Fruit fly (Drosophila melanogaster) whole organism, embryonic: ENCODE data around the gene Hsp22.

ENCODE experiments used
- ATbp ChIP-seq: fragments of 200-800 bp; sonication (Bioruptor generic); optimal IDR thresholded peaks from 2 replicates; lab custom pipeline; 2017; ENCODE audit warnings: missing biosample characterization, mild to moderate bottlenecking, missing genetic modification characterization, missing genetic modification reagents
- Atf3 ChIP-seq: fragments of 200-800 bp; sonication (Bioruptor generic); optimal IDR thresholded peaks from 3 replicates; lab custom pipeline; 2016; ENCODE audit warnings: missing biosample characterization, missing genetic modification characterization
- Awh ChIP-seq: fragments of 200-800 bp; sonication (Bioruptor generic); IDR thresholded peaks from 2 replicates; pipeline ENCODE4, ENCODE4 v1.3.6; 2022; ENCODE audit warnings: missing biosample characterization, missing genetic modification characterization
- CG11085 ChIP-seq: fragments of 200-800 bp; sonication (Bioruptor generic); IDR thresholded peaks from 2 replicates; pipeline ENCODE4 v1.3.6; 2022; ENCODE audit warnings: missing biosample characterization, missing genetic modification characterization
- CG12104 ChIP-seq: fragments of 200-800 bp; sonication (Bioruptor generic); optimal IDR thresholded peaks from 3 replicates; lab custom pipeline; 2016; ENCODE audit warnings: missing biosample characterization, missing genetic modification characterization
- CG13775 ChIP-seq: fragments of 200-800 bp; sonication (Bioruptor generic); optimal IDR thresholded peaks from 3 replicates; lab custom pipeline; 2017; ENCODE audit warnings: missing biosample characterization, mild to moderate bottlenecking, missing genetic modification characterization
- CG14860 ChIP-seq: fragments of 200-800 bp; sonication (Bioruptor generic); IDR thresholded peaks from 3 replicates; pipeline ENCODE4 v1.3.6; 2022; ENCODE audit warnings: missing biosample characterization, missing genetic modification characterization; ENCODE audit not compliant: partially characterized antibody
- CG15073 ChIP-seq: fragments of 200-800 bp; sonication (Bioruptor generic); optimal IDR thresholded peaks from 2 replicates; lab custom pipeline; 2016; ENCODE audit warnings: missing biosample characterization, missing genetic modification characterization
- CG17385 ChIP-seq: fragments of 200-800 bp; sonication (Bioruptor generic); optimal IDR thresholded peaks from 3 replicates; lab custom pipeline; 2018; ENCODE audit warnings: missing biosample characterization, mild to moderate bottlenecking, missing genetic modification characterization
- CG18619 ChIP-seq: fragments of 200-800 bp; sonication (Bioruptor generic); optimal IDR thresholded peaks from 3 replicates; lab custom pipeline; 2017; ENCODE audit warnings: missing biosample characterization, mild to moderate bottlenecking, missing genetic modification characterization
- CG2129 ChIP-seq: fragments of 200-800 bp; sonication (Bioruptor generic); IDR thresholded peaks from 2 replicates; pipeline ENCODE4 v1.3.6; 2022; ENCODE audit warnings: missing biosample characterization, missing genetic modification characterization; ENCODE audit not compliant: partially characterized antibody
- CG4730 ChIP-seq: fragments of 200-800 bp; sonication (Bioruptor generic); IDR thresholded peaks from 2 replicates; pipeline ENCODE4 v1.3.6; 2022; ENCODE audit warnings: missing biosample characterization, missing genetic modification characterization
- CG4854 ChIP-seq: fragments of 200-800 bp; sonication (Bioruptor generic); optimal IDR thresholded peaks from 2 replicates; lab custom pipeline; 2016; ENCODE audit warnings: missing biosample characterization, missing genetic modification characterization, inconsistent platforms
- CG5953 ChIP-seq: fragments of 200-800 bp; sonication (Bioruptor generic); IDR thresholded peaks from 2 replicates; pipeline ENCODE4 v1.3.6; 2022; ENCODE audit warnings: missing biosample characterization, missing genetic modification characterization
- CoRest ChIP-seq: fragments of 200-800 bp; sonication (Bioruptor generic); optimal IDR thresholded peaks from 3 replicates; lab custom pipeline; 2018; ENCODE audit warnings: missing biosample characterization, mild to moderate bottlenecking, missing genetic modification characterization, moderate library complexity
- Dref ChIP-seq: fragments of 200-800 bp; sonication (Bioruptor generic); IDR thresholded peaks from 2 replicates; pipeline ENCODE4 v1.3.6; 2022; ENCODE audit warnings: missing biosample characterization, missing genetic modification characterization
- E2f1 ChIP-seq: fragments of 200-800 bp; sonication (Bioruptor generic); IDR thresholded peaks from 2 replicates; pipeline ENCODE4 v1.3.6; 2022; ENCODE audit warnings: missing biosample characterization, missing genetic modification characterization
- ERR ChIP-seq: fragments of 200-800 bp; sonication (Bioruptor generic); optimal IDR thresholded peaks from 2 replicates; lab custom pipeline; 2016; ENCODE audit warnings: missing biosample characterization, missing genetic modification characterization
- HLH4C ChIP-seq: fragments of 200-800 bp; sonication (Bioruptor generic); IDR thresholded peaks from 3 replicates; pipeline ENCODE4 v1.3.6; 2022; ENCODE audit warnings: missing biosample characterization, missing genetic modification characterization; ENCODE audit not compliant: partially characterized antibody
- Lim3 ChIP-seq: fragments of 200-800 bp; sonication (Bioruptor generic); IDR thresholded peaks from 2 replicates; pipeline ENCODE4 v1.3.6; 2022; ENCODE audit warnings: missing biosample characterization, missing genetic modification characterization
- MTF-1 ChIP-seq: fragments of 200-800 bp; sonication (Bioruptor generic); optimal IDR thresholded peaks from 2 replicates; lab custom pipeline; 2018; ENCODE audit warnings: missing biosample characterization, mild to moderate bottlenecking, missing genetic modification characterization, borderline replicate concordance
- Med ChIP-seq: fragments of 200-800 bp; sonication (Bioruptor generic); peaks from one replicate; lab custom pipeline; 2016; ENCODE audit warnings: missing biosample characterization, missing genetic modification characterization, mild to moderate bottlenecking, inconsistent platforms, moderate library complexity
- Oaz ChIP-seq: fragments of 200-800 bp; sonication (Bioruptor generic); IDR thresholded peaks from 2 replicates; pipeline ENCODE4 v1.3.6; 2022; ENCODE audit warnings: missing biosample characterization, missing genetic modification characterization
- Sox100B ChIP-seq: fragments of 200-800 bp; sonication (Bioruptor generic); optimal IDR thresholded peaks from 3 replicates; lab custom pipeline; 2018; ENCODE audit warnings: missing biosample characterization, mild to moderate bottlenecking, missing genetic modification characterization
- Sry-δ ChIP-seq: fragments of 200-800 bp; sonication (Bioruptor generic); optimal IDR thresholded peaks from 2 replicates; lab custom pipeline; 2016; ENCODE audit warnings: missing biosample characterization, missing genetic modification characterization
- Trl ChIP-seq, 3 experiments: fragments of >200 bp in 2 of 3; fragments of 200-800 bp in 1 of 3; sonication (Bioruptor generic) in 1 of 3; optimal IDR thresholded peaks; 2 replicates in 1 of 3; 3 replicates in 2 of 3; lab custom pipeline; 2016 to 2017; ENCODE audit warnings: missing biosample characterization in 1 of 3, missing genetic modification characterization in 1 of 3
- ac ChIP-seq: fragments of 200-800 bp; sonication (Bioruptor generic); optimal IDR thresholded peaks from 3 replicates; lab custom pipeline; 2017; ENCODE audit warnings: missing biosample characterization, mild to moderate bottlenecking, missing genetic modification characterization
- ase ChIP-seq: fragments of 200-800 bp; sonication (Bioruptor generic); IDR thresholded peaks from 3 replicates; pipeline ENCODE4 v1.3.6; 2022; ENCODE audit warnings: missing biosample characterization, missing genetic modification characterization
- chn ChIP-seq: fragments of 200-800 bp; sonication (Bioruptor generic); optimal IDR thresholded peaks from 2 replicates; lab custom pipeline; 2016; ENCODE audit warnings: missing biosample characterization, missing genetic modification characterization
- croc ChIP-seq: fragments of 200-800 bp; sonication (Bioruptor generic); conservative IDR thresholded peaks from 3 replicates; pipeline ENCODE4 v1.3.6; 2022; ENCODE audit warnings: missing biosample characterization, missing genetic modification characterization
- crp ChIP-seq, 2 experiments: fragments of 200-800 bp; sonication (Bioruptor generic); optimal IDR thresholded peaks; 2 replicates in 1 of 2; 3 replicates in 1 of 2; lab custom pipeline; 2017; ENCODE audit warnings: missing biosample characterization in 2 of 2, missing genetic modification characterization in 2 of 2, mild to moderate bottlenecking in 1 of 2, moderate library complexity in 1 of 2
- cwo ChIP-seq: fragments of 200-800 bp; sonication (Bioruptor generic); optimal IDR thresholded peaks from 3 replicates; lab custom pipeline; 2017; ENCODE audit warnings: missing biosample characterization, missing genetic modification characterization, mild to moderate bottlenecking, moderate library complexity, missing genetic modification reagents
- ems ChIP-seq: fragments of 200-800 bp; sonication (Bioruptor generic); optimal IDR thresholded peaks from 3 replicates; lab custom pipeline; 2016; ENCODE audit warnings: missing biosample characterization, missing genetic modification characterization
- fd64A ChIP-seq: fragments of 200-800 bp; sonication (Bioruptor generic); optimal IDR thresholded peaks from 3 replicates; lab custom pipeline; 2018; ENCODE audit warnings: missing biosample characterization, mild to moderate bottlenecking, missing genetic modification characterization
- ham ChIP-seq: fragments of 200-800 bp; sonication (Bioruptor generic); IDR thresholded peaks from 2 replicates; pipeline ENCODE4 v1.3.6; 2022; ENCODE audit warnings: missing biosample characterization, missing genetic modification characterization
- hkb ChIP-seq, 2 experiments: fragments of 200-800 bp in 1 of 2; fragments of >200 bp in 1 of 2; sonication (Bioruptor generic) in 1 of 2; IDR thresholded peaks in 1 of 2; optimal IDR thresholded peaks in 1 of 2; 2 replicates each; pipeline versions ENCODE4 v1.3.6 to Lab custom; 2017 to 2022; ENCODE audit warnings: missing biosample characterization in 1 of 2, missing genetic modification characterization in 1 of 2
- jing ChIP-seq: fragments of 200-800 bp; sonication (Bioruptor generic); optimal IDR thresholded peaks from 2 replicates; lab custom pipeline; 2018; ENCODE audit warnings: missing biosample characterization, mild to moderate bottlenecking, missing genetic modification characterization
- kni ChIP-seq: fragments of 200-800 bp; sonication (Bioruptor generic); optimal IDR thresholded peaks from 3 replicates; lab custom pipeline; 2017; ENCODE audit warnings: mild to moderate bottlenecking, missing biosample characterization, missing genetic modification reagents, missing genetic modification characterization
- nerfin-1 ChIP-seq: fragments of 200-800 bp; sonication (Bioruptor generic); optimal IDR thresholded peaks from 3 replicates; lab custom pipeline; 2019; ENCODE audit warnings: missing biosample characterization, mild to moderate bottlenecking, missing genetic modification characterization, moderate library complexity
- psq ChIP-seq: fragments of 200-800 bp; sonication (Bioruptor generic); optimal IDR thresholded peaks from 2 replicates; lab custom pipeline; 2017; ENCODE audit warnings: missing biosample characterization, missing genetic modification characterization
- row ChIP-seq: fragments of 200-800 bp; sonication (Bioruptor generic); IDR thresholded peaks from 3 replicates; pipeline ENCODE4 v1.3.6; 2022; ENCODE audit warnings: missing biosample characterization, missing genetic modification characterization
- sd ChIP-seq: fragments of 200-800 bp; sonication (Bioruptor generic); optimal IDR thresholded peaks from 3 replicates; lab custom pipeline; 2018; ENCODE audit warnings: missing biosample characterization, mild to moderate bottlenecking, missing genetic modification characterization, moderate library complexity
- sob ChIP-seq: fragments of 200-800 bp; sonication (Bioruptor generic); IDR thresholded peaks from 2 replicates; pipeline ENCODE4 v1.3.6; 2022; ENCODE audit warnings: missing biosample characterization, missing genetic modification characterization
- tio ChIP-seq: fragments of 200-800 bp; sonication (Bioruptor generic); optimal IDR thresholded peaks from 2 replicates; lab custom pipeline; 2017; ENCODE audit warnings: missing biosample characterization, missing genetic modification characterization, inconsistent platforms
- trh ChIP-seq: fragments of 200-800 bp; sonication (Bioruptor generic); optimal IDR thresholded peaks from 2 replicates; lab custom pipeline; 2016; ENCODE audit warnings: missing biosample characterization, missing genetic modification characterization
- tx ChIP-seq: fragments of 200-800 bp; sonication (Bioruptor generic); optimal IDR thresholded peaks from 2 replicates; lab custom pipeline; 2016; ENCODE audit warnings: missing biosample characterization, missing genetic modification characterization
- zen ChIP-seq: fragments of 200-800 bp; sonication (Bioruptor generic); optimal IDR thresholded peaks from 3 replicates; lab custom pipeline; 2018; ENCODE audit warnings: missing biosample characterization, mild to moderate bottlenecking, missing genetic modification characterization, moderate library complexity

Gene Hsp22

DNA sequence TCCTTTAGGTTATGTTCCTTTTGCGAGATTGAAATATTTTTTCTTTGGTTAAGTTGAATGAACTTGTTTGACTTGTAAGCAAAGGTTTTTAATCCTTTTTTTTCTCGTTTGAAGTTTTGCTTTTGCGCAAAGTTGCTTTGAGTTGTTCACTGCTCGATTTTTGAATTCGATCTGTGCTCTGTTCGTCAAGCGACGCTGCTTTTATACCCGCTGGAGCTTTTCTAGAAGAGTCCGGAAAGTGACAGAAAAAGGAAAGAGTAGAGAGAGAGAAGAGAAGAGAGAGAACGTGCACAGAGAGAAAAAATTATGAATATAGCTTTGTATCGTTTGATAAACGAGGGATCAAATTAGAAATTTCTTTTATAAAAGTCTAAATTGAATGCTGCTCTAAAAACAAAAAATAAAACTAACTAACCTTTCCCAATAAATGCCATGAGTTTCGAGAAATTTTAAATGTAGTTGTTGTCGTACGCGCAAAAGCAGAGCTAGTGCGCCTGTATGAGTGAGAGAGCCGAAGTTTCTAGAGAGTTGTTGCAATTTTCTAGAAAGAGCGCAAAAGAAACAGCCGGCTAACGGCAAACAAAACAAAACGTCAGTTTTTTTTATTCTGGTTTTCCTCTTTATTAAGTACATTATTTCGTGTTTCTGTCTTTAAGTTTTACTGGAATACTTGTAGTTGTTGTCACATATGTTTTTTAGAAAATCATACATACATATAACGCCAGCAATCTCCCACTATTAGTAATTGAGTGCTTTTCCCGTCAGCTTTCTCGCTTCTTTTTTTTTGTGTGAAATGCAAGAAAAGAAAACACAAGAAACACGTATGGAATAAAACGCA is 4.7 kb downstream of the Hsp22 start, which contains the start of gene Hsp26 (continued):
- TF ChIP-seq ERR (GFP tag; lab: Kevin White, UChicago) (peak; percentile 42), CG4854 (peak; percentile 58), trh (peak; percentile 48), CG12104 (GFP tag; lab: Kevin White, UChicago) (peak; percentile 45), CG11085 (GFP tag; lab: Robert Waterston, UW) (0 out of 2 replicates have a peak, but pooled peaks have one; percentile 23), CG13775 (GFP tag; lab: Kevin White, UChicago) (peak; percentile 73), Dref (GFP tag; lab: Robert Waterston, UW) (no peak), CG2129 (GFP tag; lab: Robert Waterston, UW) (no peak), CG18619 (GFP tag; lab: Kevin White, UChicago) (peak; percentile 74), psq (peak; percentile 64), Trl (optimal IDR thresholded peaks at IDR 0.05; lab: Kevin White, UChicago) (peak; percentile 81 to 97), Trl (GFP tag; optimal IDR thresholded peaks at IDR 0.05; lab: Kevin White, UChicago) (peak; percentile 94), Med (GFP tag; lab: Kevin White, UChicago) (peak; percentile 98), sd (tag; lab: Kevin White, UChicago) (peak; percentile 59), zen (tag; lab: Kevin White, UChicago) (peak; percentile 24), CG14860 (no peak), HLH4C (GFP tag; lab: Robert Waterston, UW) (no peak), tio (GFP tag; lab: Kevin White, UChicago) (peak; percentile 72), E2f1 (GFP tag; lab: Robert Waterston, UW) (peak; percentile 86), nerfin-1 (tag; lab: Kevin White, UChicago) (peak; percentile 70), ham (no peak), Sry-δ (GFP tag; lab: Kevin White, UChicago) (peak; percentile 24), CG4730 (GFP tag; lab: Robert Waterston, UW) (peak; percentile 65), CG5953 (GFP tag; lab: Robert Waterston, UW) (peak; percentile 81; the same call in 1 of the 2 replicates), ase (GFP tag; lab: Robert Waterston, UW) (peak; percentile 78), chn (GFP tag; lab: Kevin White, UChicago) (peak; percentile 79), CG17385 (GFP tag; lab: Kevin White, UChicago) (peak; percentile 85), jing (GFP tag; lab: Kevin White, UChicago) (peak; percentile 57), ems (GFP tag; lab: Kevin White, UChicago) (peak; percentile 82), kni (GFP tag; lab: Kevin White, UChicago) (no peak), tx (GFP tag; lab: Kevin White, UChicago) (peak; percentile 62), crp (GFP tag; optimal IDR thresholded peaks at IDR 0.05; lab: Kevin White, UChicago) (peak; percentile 8 to 31), sob (peak; percentile 82), hkb (optimal IDR thresholded peaks at IDR 0.05; lab: Kevin White, UChicago) (no peak), hkb (GFP tag; IDR thresholded peaks at IDR 0.05; lab: Robert Waterston, UW) (peak; percentile 94), MTF-1 (peak; percentile 52), Awh (peak; percentile 75), fd64A (GFP tag; lab: Kevin White, UChicago) (no peak), ac (GFP tag; lab: Kevin White, UChicago) (no peak), CoRest (tag; lab: Kevin White, UChicago) (peak; percentile 81), Lim3 (no peak), Atf3 (GFP tag; lab: Kevin White, UChicago) (peak; percentile 80), croc (GFP tag; lab: Robert Waterston, UW) (peak; percentile 55; the same call in 2 of the 3 replicates), CG15073 (GFP tag; lab: Kevin White, UChicago) (peak; percentile 24), cwo (GFP tag; lab: Kevin White, UChicago) (peak; percentile 75), Sox100B (GFP tag; lab: Kevin White, UChicago) (peak; percentile 67), row (GFP tag; lab: Robert Waterston, UW) (peak; percentile 93), Oaz (GFP tag; lab: Robert Waterston, UW) (peak; percentile 53; the same call in 1 of the 2 replicates), ATbp (GFP tag; lab: Kevin White, UChicago) (peak; percentile 87)
